Worm (Caenorhabditis elegans) whole organism, young adult: ENCODE results near the gene Y14H12A.2.

ENCODE experiments used
- C06A6.2 ChIP-seq: fragments of 200-800 bp; sonication (Bioruptor generic); conservative IDR thresholded peaks from 2 replicates; pipeline ENCODE4 v1.3.6; 2022; ENCODE audit warnings: missing genetic modification characterization, missing compliant biosample characterization
- F33H1.4 ChIP-seq: fragments of 200-800 bp; sonication (Bioruptor generic); IDR thresholded peaks from 2 replicates; pipeline ENCODE4 v1.3.6; 2022; ENCODE audit warnings: missing genetic modification reagents, missing genetic modification characterization, missing compliant biosample characterization
- F39B2.1 ChIP-seq: fragments of 200-800 bp; sonication (Bioruptor generic); IDR thresholded peaks from 2 replicates; pipeline ENCODE4 v1.3.6; 2022; ENCODE audit warnings: missing genetic modification reagents, missing genetic modification characterization, missing compliant biosample characterization
- F52B5.7 ChIP-seq: sonication (generic microtip); optimal IDR thresholded peaks from 2 replicates; lab custom pipeline; 2016; ENCODE audit warnings: mild to moderate bottlenecking, missing genetic modification characterization, missing compliant biosample characterization
- K11D2.4 ChIP-seq: fragments of 200-800 bp; sonication (Bioruptor generic); IDR thresholded peaks from 2 replicates; pipeline ENCODE4 v1.3.6; 2022; ENCODE audit warnings: missing genetic modification reagents, missing genetic modification characterization, missing compliant biosample characterization
- K12H6.12 ChIP-seq: fragments of 200-800 bp; sonication (Bioruptor generic); optimal IDR thresholded peaks from 2 replicates; lab custom pipeline; 2018; ENCODE audit warnings: mild to moderate bottlenecking, missing genetic modification characterization, missing compliant biosample characterization
- Y56A3A.18 ChIP-seq: fragments of 200-800 bp; sonication (Bioruptor generic); IDR thresholded peaks from 2 replicates; pipeline ENCODE4 v1.3.6; 2022; ENCODE audit warnings: missing genetic modification reagents, missing genetic modification characterization, missing compliant biosample characterization
- athp-1 ChIP-seq: sonication (generic microtip); optimal IDR thresholded peaks from 2 replicates; lab custom pipeline; 2017; ENCODE audit warnings: mild to moderate bottlenecking, missing genetic modification characterization, missing compliant biosample characterization
- attf-3 ChIP-seq: fragments of 200-800 bp; sonication (Bioruptor generic); conservative IDR thresholded peaks from 2 replicates; pipeline ENCODE4 v1.3.6; 2022; ENCODE audit warnings: missing genetic modification reagents, missing genetic modification characterization, missing compliant biosample characterization
- attf-5 ChIP-seq: fragments of 200-800 bp; sonication (Bioruptor generic); optimal IDR thresholded peaks from 2 replicates; lab custom pipeline; 2018; ENCODE audit warnings: mild to moderate bottlenecking, missing genetic modification characterization, missing compliant biosample characterization
- attf-6 ChIP-seq: fragments of 200-800 bp; sonication (Bioruptor generic); IDR thresholded peaks from 2 replicates; pipeline ENCODE4 v1.3.6; 2022; ENCODE audit warnings: missing genetic modification reagents, missing genetic modification characterization, missing compliant biosample characterization
- ceh-40 ChIP-seq: fragments of 200-800 bp; sonication (Bioruptor generic); IDR thresholded peaks from 2 replicates; pipeline ENCODE4 v1.3.6; 2022; ENCODE audit warnings: missing genetic modification characterization, missing compliant biosample characterization
- chd-7 ChIP-seq: sonication (generic microtip); optimal IDR thresholded peaks from 2 replicates; lab custom pipeline; 2016; ENCODE audit warnings: mild to moderate bottlenecking, missing genetic modification characterization, moderate library complexity, missing compliant biosample characterization
- egrh-3 ChIP-seq: fragments of 200-800 bp; sonication (Bioruptor generic); IDR thresholded peaks from 2 replicates; pipeline ENCODE4 v1.3.6; 2022; ENCODE audit warnings: missing genetic modification reagents, missing genetic modification characterization, missing compliant biosample characterization
- fkh-3 ChIP-seq: sonication (generic microtip); optimal IDR thresholded peaks from 2 replicates; lab custom pipeline; 2016; ENCODE audit warnings: mild to moderate bottlenecking, missing genetic modification characterization, missing compliant biosample characterization
- gei-17 ChIP-seq: fragments of 200-800 bp; sonication (Bioruptor generic); optimal IDR thresholded peaks from 2 replicates; lab custom pipeline; 2018; ENCODE audit warnings: mild to moderate bottlenecking, missing genetic modification characterization, missing compliant biosample characterization
- hmg-20 ChIP-seq: fragments of 200-800 bp; sonication (Bioruptor generic); IDR thresholded peaks from 2 replicates; pipeline ENCODE4 v1.3.6; 2022; ENCODE audit warnings: missing genetic modification reagents, missing genetic modification characterization, missing compliant biosample characterization
- hsf-1 ChIP-seq: fragments of 200-800 bp; sonication (Bioruptor generic); IDR thresholded peaks from 2 replicates; pipeline ENCODE4 v1.3.6; 2022; ENCODE audit warnings: missing genetic modification reagents, missing genetic modification characterization, missing compliant biosample characterization
- lag-1 ChIP-seq: fragments of 200-800 bp; sonication (Bioruptor generic); IDR thresholded peaks from 2 replicates; pipeline ENCODE4 v1.3.6; 2022; ENCODE audit warnings: missing genetic modification reagents, missing genetic modification characterization, missing compliant biosample characterization
- let-607 ChIP-seq, 2 experiments: fragments of 200-800 bp in 1 of 2; sonication (Bioruptor generic) in 1 of 2; sonication (generic microtip) in 1 of 2; optimal IDR thresholded peaks; 2 replicates each; lab custom pipeline; 2016 to 2018; ENCODE audit warnings: mild to moderate bottlenecking in 2 of 2, missing compliant biosample characterization in 2 of 2, missing genetic modification characterization in 2 of 2, moderate library complexity in 2 of 2, missing genotype in 1 of 2
- lin-26 ChIP-seq: fragments of 200-800 bp; sonication (Bioruptor generic); IDR thresholded peaks from 2 replicates; pipeline ENCODE4 v1.3.6; 2022; ENCODE audit warnings: missing genetic modification reagents, missing genetic modification characterization, missing compliant biosample characterization
- lin-40 ChIP-seq: sonication (generic microtip); optimal IDR thresholded peaks from 2 replicates; lab custom pipeline; 2016; ENCODE audit warnings: missing genetic modification characterization, mild to moderate bottlenecking, missing compliant biosample characterization, missing genotype, missing genetic modification reagents
- madf-8 ChIP-seq: fragments of 200-800 bp; sonication (Bioruptor generic); conservative IDR thresholded peaks from 2 replicates; pipeline ENCODE4 v1.3.6; 2022; ENCODE audit warnings: missing genetic modification reagents, missing genetic modification characterization, missing compliant biosample characterization
- mcd-1 ChIP-seq: fragments of 200-800 bp; sonication (Bioruptor generic); IDR thresholded peaks from 2 replicates; pipeline ENCODE4 v1.3.6; 2022; ENCODE audit warnings: missing genetic modification reagents, missing genetic modification characterization, missing compliant biosample characterization
- nfyb-1 ChIP-seq: fragments of 200-800 bp; sonication (Bioruptor generic); IDR thresholded peaks from 2 replicates; pipeline ENCODE4 v1.3.6; 2022; ENCODE audit warnings: missing genetic modification reagents, missing genetic modification characterization, missing compliant biosample characterization
- nhr-27 ChIP-seq: fragments of 200-800 bp; sonication (Bioruptor generic); optimal IDR thresholded peaks from 2 replicates; lab custom pipeline; 2018; ENCODE audit warnings: mild to moderate bottlenecking, missing genetic modification characterization, moderate library complexity, missing compliant biosample characterization
- nhr-90 ChIP-seq: sonication (generic microtip); optimal IDR thresholded peaks from 2 replicates; lab custom pipeline; 2016; ENCODE audit warnings: missing genotype, mild to moderate bottlenecking, missing genetic modification characterization, missing compliant biosample characterization
- pbrm-1 ChIP-seq: fragments of 200-800 bp; sonication (Bioruptor generic); IDR thresholded peaks from 2 replicates; pipeline ENCODE4 v1.3.6; 2022; ENCODE audit warnings: missing genetic modification reagents, missing genetic modification characterization, missing compliant biosample characterization
- rpc-1 ChIP-seq, 2 experiments: fragments of 150-350 bp in 1 of 2; sonication (generic microtip) in 1 of 2; optimal IDR thresholded peaks; 2 replicates each; lab custom pipeline; 2014 to 2018; ENCODE audit warnings: missing biosample characterization in 1 of 2, missing genetic modification characterization in 1 of 2, missing genetic modification reagents in 1 of 2, missing genotype in 1 of 2
- sdz-38 ChIP-seq: sonication (generic microtip); optimal IDR thresholded peaks from 2 replicates; lab custom pipeline; 2016; ENCODE audit warnings: missing genotype, missing genetic modification characterization, missing compliant biosample characterization
- sea-2 ChIP-seq: fragments of 200-800 bp; sonication (Bioruptor generic); IDR thresholded peaks from 2 replicates; pipeline ENCODE4 v1.3.6; 2022; ENCODE audit warnings: missing genetic modification characterization, missing compliant biosample characterization
- snpc-1.3 ChIP-seq: sonication (generic microtip); optimal IDR thresholded peaks from 2 replicates; lab custom pipeline; 2017; ENCODE audit warnings: missing genetic modification characterization, mild to moderate bottlenecking, missing compliant biosample characterization, antibody characterized with exemption, moderate library complexity, missing genotype, missing genetic modification reagents; ENCODE audit not compliant: insufficient read depth
- snpc-3.4 ChIP-seq: sonication (generic microtip); optimal IDR thresholded peaks from 2 replicates; lab custom pipeline; 2017; ENCODE audit warnings: missing genetic modification characterization, mild to moderate bottlenecking, missing compliant biosample characterization, antibody characterized with exemption, moderate library complexity, missing genotype, missing genetic modification reagents
- somi-1 ChIP-seq: fragments of 200-800 bp; sonication (Bioruptor generic); optimal IDR thresholded peaks from 2 replicates; lab custom pipeline; 2018; ENCODE audit warnings: mild to moderate bottlenecking, missing genetic modification characterization, missing compliant biosample characterization
- sptf-2 ChIP-seq: fragments of 200-800 bp; sonication (Bioruptor generic); optimal IDR thresholded peaks from 2 replicates; lab custom pipeline; 2018; ENCODE audit warnings: mild to moderate bottlenecking, missing genetic modification characterization, missing compliant biosample characterization
- zfh-2 ChIP-seq: fragments of 200-800 bp; sonication (Bioruptor generic); conservative IDR thresholded peaks from 2 replicates; pipeline ENCODE4 v1.3.6; 2022; ENCODE audit warnings: missing genetic modification reagents, missing genetic modification characterization, missing compliant biosample characterization
- zim-3 ChIP-seq: sonication (generic microtip); optimal IDR thresholded peaks from 2 replicates; lab custom pipeline; 2017; ENCODE audit warnings: mild to moderate bottlenecking, missing genetic modification characterization, moderate library complexity, missing compliant biosample characterization
- ztf-18 ChIP-seq: sonication (generic microtip); optimal IDR thresholded peaks from 2 replicates; lab custom pipeline; 2016; ENCODE audit warnings: missing genotype, mild to moderate bottlenecking, missing genetic modification characterization, missing compliant biosample characterization

Y14H12A.2 gene

DNA sequence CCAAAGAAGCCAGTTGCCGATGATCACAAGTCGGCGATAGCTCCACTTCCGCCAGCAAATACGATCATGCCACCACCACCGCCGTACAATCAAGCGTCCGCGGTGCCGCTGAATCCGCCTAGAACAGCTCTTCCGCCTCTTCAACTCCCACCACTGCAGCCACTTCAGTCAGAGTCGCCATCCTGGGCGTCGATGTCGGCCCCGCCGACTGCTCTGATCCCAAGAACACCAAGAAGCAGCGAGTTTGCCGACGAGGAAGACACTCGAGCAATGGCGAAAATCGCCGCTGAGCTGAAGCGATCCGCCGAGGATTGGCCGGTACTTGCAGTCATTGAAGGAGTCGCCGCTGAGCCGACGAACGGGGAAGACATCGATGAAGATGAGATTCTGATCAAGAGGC, 21.4 kb downstream of the Y14H12A.2 start:
- no peak for TF ChIP-seq chd-7 (tag; lab: Kevin White, UChicago)
- TF ChIP-seq Y56A3A.18 (GFP tag; lab: Robert Waterston, UW) = no peak
- 0 out of 2 replicates have a peak, but pooled peaks have one; percentile 55 for TF ChIP-seq lag-1
- peak; percentile 28; the same call in 1 of the 2 replicates for TF ChIP-seq zfh-2 (GFP tag; lab: Robert Waterston, UW)
- TF ChIP-seq egrh-3 (GFP tag; lab: Robert Waterston, UW) = peak; percentile 49; the same call in 1 of the 2 replicates

DNA sequence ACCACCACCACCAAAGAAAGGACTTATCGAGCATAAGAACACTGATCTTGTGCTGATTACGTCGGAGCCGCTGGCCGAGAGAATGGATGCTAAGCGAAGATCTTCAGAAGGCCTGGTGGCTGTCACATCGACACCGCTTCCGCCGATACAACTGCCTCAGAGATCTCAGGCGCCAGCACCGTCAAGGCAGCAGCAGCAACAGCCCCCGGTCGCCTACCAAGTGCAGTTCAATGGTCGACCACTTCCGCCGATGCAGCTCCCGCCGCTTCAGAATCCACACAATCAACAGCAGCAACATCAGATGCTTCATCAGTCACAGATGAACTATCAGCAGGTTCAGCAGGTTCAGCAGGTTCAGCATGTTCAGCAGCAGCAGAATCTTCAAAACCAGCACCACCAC, 22.4 kb downstream of the Y14H12A.2 start:
- no peak for TF ChIP-seq pbrm-1
- TF ChIP-seq snpc-1.3 (tag; lab: Kevin White, UChicago) = no peak
- TF ChIP-seq lin-40 (tag; lab: Kevin White, UChicago) = no peak
- TF ChIP-seq somi-1 (GFP tag; lab: Kevin White, UChicago) = no peak
- TF ChIP-seq fkh-3 (tag; lab: Kevin White, UChicago) = no peak
- TF ChIP-seq attf-3 (GFP tag; lab: Robert Waterston, UW) = no peak
- peak; percentile 57; the same call in 1 of the 2 replicates for TF ChIP-seq egrh-3 (GFP tag; lab: Robert Waterston, UW)

DNA sequence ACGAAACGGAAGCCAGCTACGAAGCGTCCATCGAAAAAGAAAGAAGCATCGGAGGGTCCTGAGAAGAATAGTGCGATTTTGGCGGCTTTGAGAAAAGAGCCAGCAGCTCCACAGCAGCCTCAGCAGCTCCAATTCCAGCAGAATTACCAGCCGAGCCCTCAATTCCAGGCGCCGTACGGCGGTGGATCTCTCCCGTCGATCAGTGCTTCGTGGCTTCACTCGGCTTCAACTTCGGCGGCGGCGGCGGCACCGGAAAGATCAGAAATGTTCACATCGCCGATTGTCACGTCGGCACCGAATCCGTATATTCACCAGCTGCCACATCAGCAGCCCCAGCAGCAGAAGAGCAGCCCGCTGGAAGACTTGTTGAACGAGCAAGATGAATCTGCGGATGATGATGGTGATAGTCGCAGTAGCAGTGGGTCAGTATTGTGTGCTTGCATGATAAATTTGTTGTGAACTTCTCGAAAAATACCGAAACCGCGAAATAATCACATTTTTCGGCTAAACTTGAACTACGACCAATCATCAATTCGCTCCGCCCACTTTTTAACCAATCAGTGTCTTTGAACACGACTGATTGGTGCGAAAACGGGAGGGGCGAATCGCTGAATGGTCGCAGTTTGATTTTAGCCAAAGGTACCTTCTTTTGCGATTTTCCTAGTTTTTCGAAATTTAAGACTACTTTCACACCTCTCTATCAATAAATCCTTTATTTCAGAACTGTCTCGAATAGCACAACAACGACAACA, 23.6 kb downstream of the Y14H12A.2 start:
- TF ChIP-seq C06A6.2 (no peak), rpc-1 (optimal IDR thresholded peaks at IDR 0.05; lab: Kevin White, UChicago) (no peak), rpc-1 (tag; optimal IDR thresholded peaks at IDR 0.05; lab: Kevin White, UChicago) (no peak), egrh-3 (GFP tag; lab: Robert Waterston, UW) (peak; percentile 77; the same call in 1 of the 2 replicates), zfh-2 (GFP tag; lab: Robert Waterston, UW) (peak; percentile 89), sea-2 (no peak)

DNA sequence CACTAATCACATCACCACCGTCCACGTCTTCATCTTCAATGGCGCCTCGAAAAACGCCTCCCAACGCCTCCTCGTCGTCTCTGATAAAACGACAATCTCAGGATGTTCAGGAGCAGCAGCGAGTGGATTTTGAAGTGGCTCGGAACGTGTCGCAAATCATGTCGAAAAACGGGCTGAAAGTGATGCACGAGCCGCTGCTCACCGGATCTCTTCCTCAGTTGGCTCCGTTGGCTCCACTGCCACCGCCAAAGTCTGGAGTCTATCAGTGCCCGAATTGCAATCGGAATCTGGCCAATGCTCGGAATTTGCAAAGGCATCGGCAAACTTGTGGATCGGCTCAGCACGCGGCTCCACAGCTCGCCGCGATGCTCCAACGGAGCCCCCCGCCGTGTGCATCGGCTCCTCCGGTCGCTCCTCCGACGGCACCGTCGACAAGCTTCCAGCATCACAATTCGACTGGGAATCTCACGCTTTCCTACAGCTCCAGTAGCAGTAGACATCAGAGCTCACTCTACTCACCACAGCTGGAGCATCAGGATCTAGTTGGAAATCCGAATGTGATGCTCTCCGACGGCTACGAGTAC, 25.1 kb downstream of the Y14H12A.2 start:
- TF ChIP-seq F52B5.7 (tag; lab: Kevin White, UChicago) (peak; percentile 38), egrh-3 (GFP tag; lab: Robert Waterston, UW) (peak; percentile 85), F33H1.4 (no peak), attf-6 (GFP tag; lab: Robert Waterston, UW) (no peak), zfh-2 (GFP tag; lab: Robert Waterston, UW) (peak; percentile 87), lin-26 (GFP tag; lab: Robert Waterston, UW) (0 out of 2 replicates have a peak, but pooled peaks have one; percentile 32), sptf-2 (GFP tag; lab: Kevin White, UChicago) (peak; percentile 25), hsf-1 (GFP tag; lab: Robert Waterston, UW) (no peak), mcd-1 (0 out of 2 replicates have a peak, but pooled peaks have one; percentile 33), sea-2 (peak; percentile 11; the same call in 1 of the 2 replicates), athp-1 (tag; lab: Kevin White, UChicago) (no peak), let-607 (tag; optimal IDR thresholded peaks at IDR 0.05; lab: Kevin White, UChicago) (no peak), nfyb-1 (0 out of 2 replicates have a peak, but pooled peaks have one; percentile 23), nhr-90 (tag; lab: Kevin White, UChicago) (no peak), attf-5 (GFP tag; lab: Kevin White, UChicago) (no peak)
- TF ChIP-seq, all 124 proteins: peak for 8

DNA sequence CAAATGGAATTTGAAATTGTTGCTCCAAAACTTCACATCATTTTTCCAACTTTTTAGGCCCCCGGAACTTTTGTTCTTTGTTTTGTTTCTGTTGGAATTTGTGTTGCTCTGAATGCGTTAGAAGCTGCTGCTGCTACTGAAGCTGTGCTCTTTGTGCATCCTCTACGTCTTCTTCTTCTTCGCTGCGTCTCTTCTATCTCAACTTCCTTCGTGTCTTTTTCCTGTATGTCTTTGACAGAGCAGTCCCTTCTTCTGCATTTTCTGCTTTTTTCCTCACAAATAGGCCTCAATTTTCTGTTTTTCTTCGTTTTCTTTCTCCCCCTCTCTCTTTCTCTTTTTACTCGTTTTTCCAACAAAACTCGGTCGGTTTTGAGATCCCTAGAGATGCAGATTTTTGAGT, 28.2 kb downstream of the Y14H12A.2 start:
- TF ChIP-seq ztf-18 (tag; lab: Kevin White, UChicago) (no peak), K11D2.4 (GFP tag; lab: Robert Waterston, UW) (no peak), fkh-3 (tag; lab: Kevin White, UChicago) (no peak), egrh-3 (GFP tag; lab: Robert Waterston, UW) (no peak), zim-3 (tag; lab: Kevin White, UChicago) (no peak), sdz-38 (tag; lab: Kevin White, UChicago) (no peak), C06A6.2 (no peak), madf-8 (GFP tag; lab: Robert Waterston, UW) (no peak), lag-1 (no peak), K12H6.12 (no peak), ceh-40 (GFP tag; lab: Robert Waterston, UW) (no peak), gei-17 (no peak), nhr-27 (no peak), F39B2.1 (GFP tag; lab: Robert Waterston, UW) (no peak), snpc-3.4 (tag; lab: Kevin White, UChicago) (no peak), hmg-20 (GFP tag; lab: Robert Waterston, UW) (no peak)
